Fruit fly (Drosophila melanogaster) whole organism, embryonic: Measurements from ENCODE around the gene Pex5.

ENCODE experiments used
- Adf1 ChIP-seq: fragments of 200-800 bp; sonication (Bioruptor generic); IDR thresholded peaks from 2 replicates; pipeline ENCODE4 v1.3.6; 2022; ENCODE audit warnings: missing biosample characterization, missing genetic modification characterization
- CG10565 ChIP-seq: fragments of 200-800 bp; sonication (Bioruptor generic); optimal IDR thresholded peaks from 3 replicates; lab custom pipeline; 2016; ENCODE audit warnings: missing biosample characterization, mild to moderate bottlenecking, missing genetic modification characterization
- CG11247 ChIP-seq: fragments of 200-800 bp; sonication (Bioruptor generic); IDR thresholded peaks from 2 replicates; pipeline ENCODE4 v1.3.6; 2022; ENCODE audit warnings: missing biosample characterization, missing genetic modification characterization
- CG13296 ChIP-seq: fragments of 200-800 bp; sonication (Bioruptor generic); optimal IDR thresholded peaks from 3 replicates; lab custom pipeline; 2018; ENCODE audit warnings: missing biosample characterization, mild to moderate bottlenecking, missing genetic modification characterization
- CG14441 ChIP-seq: fragments of 200-800 bp; sonication (Bioruptor generic); IDR thresholded peaks from 2 replicates; pipeline ENCODE4 v1.3.6; 2022; ENCODE audit warnings: missing biosample characterization, missing genetic modification characterization
- CG1529 ChIP-seq: fragments of 200-800 bp; sonication (Bioruptor generic); optimal IDR thresholded peaks from 3 replicates; lab custom pipeline; 2018; ENCODE audit warnings: missing biosample characterization, missing genetic modification characterization
- CG1603 ChIP-seq: fragments of 200-800 bp; sonication (Bioruptor generic); optimal IDR thresholded peaks from 2 replicates; lab custom pipeline; 2019; ENCODE audit warnings: missing biosample characterization, mild to moderate bottlenecking, missing genetic modification characterization, moderate library complexity
- CG17568 ChIP-seq: fragments of 200-800 bp; sonication (Bioruptor generic); optimal IDR thresholded peaks from 2 replicates; lab custom pipeline; 2018; ENCODE audit warnings: missing biosample characterization, mild to moderate bottlenecking, missing genetic modification characterization, moderate library complexity
- CG1792 ChIP-seq: fragments of 200-800 bp; sonication (Bioruptor generic); optimal IDR thresholded peaks from 2 replicates; lab custom pipeline; 2016; ENCODE audit warnings: missing biosample characterization, missing genetic modification characterization
- CG30020 ChIP-seq: fragments of 200-800 bp; optimal IDR thresholded peaks from 2 replicates; lab custom pipeline; 2019; ENCODE audit warnings: missing biosample characterization, mild to moderate bottlenecking, missing genetic modification characterization, moderate library complexity
- CG42726 ChIP-seq: fragments of 200-800 bp; sonication (Bioruptor generic); IDR thresholded peaks from 2 replicates; pipeline ENCODE4 v1.3.6; 2022; ENCODE audit warnings: missing biosample characterization, missing genetic modification characterization; ENCODE audit not compliant: partially characterized antibody
- CG4707 ChIP-seq: fragments of 200-800 bp; sonication (Bioruptor generic); optimal IDR thresholded peaks from 2 replicates; lab custom pipeline; 2018; ENCODE audit warnings: missing biosample characterization, mild to moderate bottlenecking, missing genetic modification characterization, moderate library complexity
- CG7271 ChIP-seq: fragments of 200-800 bp; sonication (Bioruptor generic); optimal IDR thresholded peaks from 2 replicates; lab custom pipeline; 2018; ENCODE audit warnings: missing biosample characterization, mild to moderate bottlenecking, missing genetic modification characterization, moderate library complexity
- CG7372 ChIP-seq: fragments of 200-800 bp; sonication (Bioruptor generic); IDR thresholded peaks from 2 replicates; pipeline ENCODE4 v1.3.6; 2022; ENCODE audit warnings: missing biosample characterization, missing genetic modification characterization
- CG7745 ChIP-seq: fragments of 200-800 bp; sonication (Bioruptor generic); optimal IDR thresholded peaks from 2 replicates; lab custom pipeline; 2018; ENCODE audit warnings: missing biosample characterization, mild to moderate bottlenecking, missing genetic modification characterization, moderate library complexity
- CG7987 ChIP-seq: fragments of 200-800 bp; sonication (Bioruptor generic); optimal IDR thresholded peaks from 2 replicates; lab custom pipeline; 2018; ENCODE audit warnings: missing biosample characterization, mild to moderate bottlenecking, missing genetic modification characterization, moderate library complexity
- CG8290 ChIP-seq, 3 experiments: fragments of 200-800 bp; sonication (Bioruptor generic); optimal IDR thresholded peaks; 2 replicates each; lab custom pipeline; 2016 to 2019; ENCODE audit warnings: missing biosample characterization in 3 of 3, missing genetic modification characterization in 3 of 3, mild to moderate bottlenecking in 2 of 3, moderate library complexity in 1 of 3
- CG9876 ChIP-seq: fragments of 200-800 bp; sonication (Bioruptor generic); optimal IDR thresholded peaks from 2 replicates; lab custom pipeline; 2016; ENCODE audit warnings: missing biosample characterization, missing genetic modification characterization
- CTCF ChIP-seq: fragments of 200-800 bp; sonication (Bioruptor generic); optimal IDR thresholded peaks from 2 replicates; lab custom pipeline; 2017; ENCODE audit warnings: missing biosample characterization, mild to moderate bottlenecking, missing genetic modification characterization, moderate library complexity
- CkIIα-i1 ChIP-seq: fragments of 200-800 bp; sonication (Bioruptor generic); IDR thresholded peaks from 2 replicates; pipeline ENCODE4 v1.3.6; 2022; ENCODE audit warnings: missing biosample characterization, missing genetic modification characterization
- Dad ChIP-seq: fragments of 200-800 bp; sonication (Bioruptor generic); optimal IDR thresholded peaks from 3 replicates; lab custom pipeline; 2016; ENCODE audit warnings: missing biosample characterization, missing genetic modification characterization
- Gsc ChIP-seq: fragments of 200-800 bp; sonication (Bioruptor generic); IDR thresholded peaks from 2 replicates; pipeline ENCODE4 v1.3.6; 2022; ENCODE audit warnings: missing biosample characterization, missing genetic modification characterization
- HmgD ChIP-seq: fragments of 200-800 bp; sonication (Bioruptor generic); optimal IDR thresholded peaks from 3 replicates; lab custom pipeline; 2016; ENCODE audit warnings: missing biosample characterization, missing genetic modification characterization
- Kr ChIP-seq: fragments of 200-800 bp; sonication (Bioruptor generic); optimal IDR thresholded peaks from 2 replicates; lab custom pipeline; 2017; ENCODE audit warnings: missing biosample characterization, mild to moderate bottlenecking, missing genetic modification characterization
- MBD-R2 ChIP-seq: fragments of 200-800 bp; sonication (Bioruptor generic); IDR thresholded peaks from 2 replicates; pipeline ENCODE4 v1.3.6; 2022; ENCODE audit warnings: missing biosample characterization, missing genetic modification characterization
- NK7.1 ChIP-seq: fragments of 200-800 bp; sonication (Bioruptor generic); optimal IDR thresholded peaks from 3 replicates; lab custom pipeline; 2016; ENCODE audit warnings: missing biosample characterization, missing genetic modification characterization
- Nf-YA ChIP-seq: fragments of 200-800 bp; sonication (Bioruptor generic); IDR thresholded peaks from 2 replicates; pipeline ENCODE4 v1.3.6; 2022; ENCODE audit warnings: missing biosample characterization, missing genetic modification characterization
- Ravus ChIP-seq: fragments of 200-800 bp; sonication (Bioruptor generic); IDR thresholded peaks from 2 replicates; pipeline ENCODE4 v1.3.6; 2022; ENCODE audit warnings: missing biosample characterization, missing genetic modification characterization
- Six4 ChIP-seq: fragments of 200-800 bp; sonication (Bioruptor generic); optimal IDR thresholded peaks from 2 replicates; lab custom pipeline; 2016; ENCODE audit warnings: missing biosample characterization, missing genetic modification characterization
- Trl ChIP-seq, 3 experiments: fragments of >200 bp in 2 of 3; fragments of 200-800 bp in 1 of 3; sonication (Bioruptor generic) in 1 of 3; optimal IDR thresholded peaks; 2 replicates in 1 of 3; 3 replicates in 2 of 3; lab custom pipeline; 2016 to 2017; ENCODE audit warnings: missing biosample characterization in 1 of 3, missing genetic modification characterization in 1 of 3
- croc ChIP-seq: fragments of 200-800 bp; sonication (Bioruptor generic); conservative IDR thresholded peaks from 3 replicates; pipeline ENCODE4 v1.3.6; 2022; ENCODE audit warnings: missing biosample characterization, missing genetic modification characterization
- da ChIP-seq: fragments of 200-800 bp; sonication (Bioruptor generic); optimal IDR thresholded peaks from 2 replicates; lab custom pipeline; 2016; ENCODE audit warnings: missing biosample characterization, missing genetic modification characterization
- dysf ChIP-seq: fragments of 200-800 bp; sonication (Bioruptor generic); IDR thresholded peaks from 3 replicates; pipeline ENCODE4 v1.3.6; 2022; ENCODE audit warnings: missing biosample characterization, missing genetic modification characterization
- eve ChIP-seq, 2 experiments: fragments of >200 bp; optimal IDR thresholded peaks; 2 replicates each; lab custom pipeline; 2017; ENCODE audit warnings: missing biosample characterization in 2 of 2, missing genetic modification characterization in 2 of 2
- fd3F ChIP-seq: fragments of 200-800 bp; sonication (Bioruptor generic); optimal IDR thresholded peaks from 2 replicates; lab custom pipeline; 2018; ENCODE audit warnings: missing biosample characterization, mild to moderate bottlenecking, missing genetic modification characterization, moderate library complexity
- fd64A ChIP-seq: fragments of 200-800 bp; sonication (Bioruptor generic); optimal IDR thresholded peaks from 3 replicates; lab custom pipeline; 2018; ENCODE audit warnings: missing biosample characterization, mild to moderate bottlenecking, missing genetic modification characterization
- gcm2 ChIP-seq: fragments of 200-800 bp; sonication (Bioruptor generic); optimal IDR thresholded peaks from 2 replicates; lab custom pipeline; 2016; ENCODE audit warnings: missing biosample characterization, missing genetic modification characterization
- gro ChIP-seq: fragments of 200-800 bp; sonication (Bioruptor generic); optimal IDR thresholded peaks from 2 replicates; lab custom pipeline; 2016; ENCODE audit warnings: missing biosample characterization, missing genetic modification characterization
- kni ChIP-seq: fragments of 200-800 bp; sonication (Bioruptor generic); optimal IDR thresholded peaks from 3 replicates; lab custom pipeline; 2017; ENCODE audit warnings: mild to moderate bottlenecking, missing biosample characterization, missing genetic modification reagents, missing genetic modification characterization
- lab ChIP-seq: fragments of 200-800 bp; sonication (Bioruptor generic); optimal IDR thresholded peaks from 3 replicates; lab custom pipeline; 2017; ENCODE audit warnings: missing biosample characterization, missing genetic modification characterization, mild to moderate bottlenecking, moderate library complexity, missing genetic modification reagents
- lov ChIP-seq, 2 experiments: fragments of 200-800 bp in 1 of 2; fragments of >200 bp in 1 of 2; sonication (Bioruptor generic) in 1 of 2; IDR thresholded peaks in 1 of 2; optimal IDR thresholded peaks in 1 of 2; 2 replicates in 1 of 2; 3 replicates in 1 of 2; pipeline versions ENCODE4 v1.3.6 to Lab custom; 2017 to 2022; ENCODE audit warnings: missing biosample characterization in 1 of 2, missing genetic modification characterization in 1 of 2
- mirr ChIP-seq: fragments of 200-800 bp; sonication (Bioruptor generic); optimal IDR thresholded peaks from 3 replicates; lab custom pipeline; 2018; ENCODE audit warnings: missing biosample characterization, mild to moderate bottlenecking, missing genetic modification characterization
- nom ChIP-seq: fragments of 200-800 bp; sonication (Bioruptor generic); optimal IDR thresholded peaks from 2 replicates; lab custom pipeline; 2017; ENCODE audit warnings: missing biosample characterization, missing genetic modification characterization, mild to moderate bottlenecking, moderate library complexity, missing genetic modification reagents
- pnt ChIP-seq: fragments of 200-800 bp; sonication (Bioruptor generic); optimal IDR thresholded peaks from 3 replicates; lab custom pipeline; 2016; ENCODE audit warnings: missing biosample characterization, missing genetic modification characterization
- sc ChIP-seq, 3 experiments: fragments of >200 bp in 2 of 3; fragments of 200-800 bp in 1 of 3; sonication (Bioruptor generic) in 1 of 3; optimal IDR thresholded peaks; 2 replicates in 2 of 3; 3 replicates in 1 of 3; lab custom pipeline; 2017; ENCODE audit warnings: mild to moderate bottlenecking in 1 of 3, missing biosample characterization in 1 of 3, missing genetic modification characterization in 1 of 3, missing genetic modification reagents in 1 of 3
- schlank ChIP-seq: fragments of 200-800 bp; sonication (Bioruptor generic); optimal IDR thresholded peaks from 2 replicates; lab custom pipeline; 2018; ENCODE audit warnings: missing biosample characterization, mild to moderate bottlenecking, missing genetic modification characterization
- sens-2 ChIP-seq: fragments of 200-800 bp; sonication (Bioruptor generic); IDR thresholded peaks from 2 replicates; pipeline ENCODE4 v1.3.6; 2022; ENCODE audit warnings: missing biosample characterization, missing genetic modification characterization
- seq ChIP-seq: fragments of 200-800 bp; sonication (Bioruptor generic); IDR thresholded peaks from 2 replicates; pipeline ENCODE4 v1.3.6; 2022; ENCODE audit warnings: missing biosample characterization, missing genetic modification characterization
- twi ChIP-seq: fragments of 200-800 bp; optimal IDR thresholded peaks from 2 replicates; lab custom pipeline; 2019; ENCODE audit warnings: missing biosample characterization, mild to moderate bottlenecking, missing genetic modification characterization, moderate library complexity
- tx ChIP-seq: fragments of 200-800 bp; sonication (Bioruptor generic); optimal IDR thresholded peaks from 2 replicates; lab custom pipeline; 2016; ENCODE audit warnings: missing biosample characterization, missing genetic modification characterization
- unc-4 ChIP-seq: fragments of 200-800 bp; sonication (Bioruptor generic); IDR thresholded peaks from 2 replicates; pipeline ENCODE4 v1.3.6; 2022; ENCODE audit warnings: missing biosample characterization, missing genetic modification characterization; ENCODE audit not compliant: partially characterized antibody

Gene Pex5

DNA sequence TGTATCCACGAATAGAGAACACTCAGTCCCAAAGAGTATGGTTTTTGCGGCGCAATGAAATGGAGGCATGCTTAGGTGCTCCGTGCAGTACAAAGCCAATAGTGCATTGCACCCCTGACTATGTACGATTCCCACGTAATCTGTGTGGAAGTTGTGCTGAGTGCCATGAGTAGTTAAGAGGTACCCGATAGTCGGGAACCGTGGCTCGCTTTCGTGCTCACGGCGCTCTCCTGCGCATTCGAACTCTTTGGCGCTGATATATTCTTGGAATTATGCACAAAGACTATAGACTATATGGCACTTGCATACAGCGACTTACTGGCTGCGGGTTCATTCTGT, 44.3 kb downstream of the Pex5 start (continued):
- TF ChIP-seq HmgD (no peak), CkIIα-i1 (GFP tag; lab: Robert Waterston, UW) (no peak), CG11247 (no peak), Dad (GFP tag; lab: Kevin White, UChicago) (no peak), CG7745 (tag; lab: Kevin White, UChicago) (no peak), twi (no peak), fd64A (GFP tag; lab: Kevin White, UChicago) (no peak), MBD-R2 (GFP tag; lab: Robert Waterston, UW) (no peak), CG7271 (no peak), eve (GFP tag; optimal IDR thresholded peaks at IDR 0.05; lab: Kevin White, UChicago) (no peak), da (no peak), Gsc (GFP tag; lab: Robert Waterston, UW) (no peak), CG9876 (GFP tag; lab: Kevin White, UChicago) (no peak), Kr (GFP tag; lab: Kevin White, UChicago) (no peak), croc (GFP tag; lab: Robert Waterston, UW) (no peak), seq (GFP tag; lab: Robert Waterston, UW) (no peak), Six4 (GFP tag; lab: Kevin White, UChicago) (no peak), unc-4 (GFP tag; lab: Robert Waterston, UW) (no peak), CG4707 (GFP tag; lab: Kevin White, UChicago) (no peak), Ravus (GFP tag; lab: Robert Waterston, UW) (no peak), CG10565 (no peak), CG7372 (GFP tag; lab: Robert Waterston, UW) (no peak), kni (GFP tag; lab: Kevin White, UChicago) (no peak), lab (GFP tag; lab: Kevin White, UChicago) (peak; percentile 4), CG1529 (GFP tag; lab: Kevin White, UChicago) (no peak), CG17568 (GFP tag; lab: Kevin White, UChicago) (no peak), nom (GFP tag; lab: Kevin White, UChicago) (peak; percentile 62), CG13296 (GFP tag; lab: Kevin White, UChicago) (no peak), sc (optimal IDR thresholded peaks at IDR 0.05; lab: Kevin White, UChicago) (no peak), sc (GFP tag; optimal IDR thresholded peaks at IDR 0.05; lab: Kevin White, UChicago) (no peak), Nf-YA (GFP tag; lab: Robert Waterston, UW) (no peak), NK7.1 (GFP tag; lab: Kevin White, UChicago) (no peak), sens-2 (GFP tag; lab: Robert Waterston, UW) (no peak), tx (GFP tag; lab: Kevin White, UChicago) (peak; percentile 8), CTCF (GFP tag; lab: Kevin White, UChicago) (no peak), CG30020 (tag; lab: Kevin White, UChicago) (no peak), CG8290 (GFP tag; optimal IDR thresholded peaks at IDR 0.05; lab: Kevin White, UChicago) (no peak), CG8290 (tag; optimal IDR thresholded peaks at IDR 0.05; lab: Kevin White, UChicago) (peak in 1 of 2 experiments; percentile 34), dysf (GFP tag; lab: Robert Waterston, UW) (peak; percentile 26; the same call in 1 of the 3 replicates), fd3F (no peak), CG42726 (no peak), Adf1 (GFP tag; lab: Robert Waterston, UW) (no peak), schlank (tag; lab: Kevin White, UChicago) (no peak), Trl (optimal IDR thresholded peaks at IDR 0.05; lab: Kevin White, UChicago) (peak in 1 of 2 experiments; percentile 3), Trl (GFP tag; optimal IDR thresholded peaks at IDR 0.05; lab: Kevin White, UChicago) (no peak), pnt (peak; percentile 4), mirr (GFP tag; lab: Kevin White, UChicago) (no peak), CG14441 (GFP tag; lab: Robert Waterston, UW) (0 out of 2 replicates have a peak, but pooled peaks have one; percentile 33), lov (optimal IDR thresholded peaks at IDR 0.05; lab: Kevin White, UChicago) (no peak), lov (GFP tag; IDR thresholded peaks at IDR 0.05; lab: Robert Waterston, UW) (no peak), CG1792 (GFP tag; lab: Kevin White, UChicago) (no peak), CG1603 (peak; percentile 37), CG7987 (GFP tag; lab: Kevin White, UChicago) (no peak), gro (GFP tag; lab: Kevin White, UChicago) (no peak), gcm2 (GFP tag; lab: Kevin White, UChicago) (no peak)
